Fruit fly (Drosophila melanogaster): ENCODE measurements around the gene CG33290.

DNA sequence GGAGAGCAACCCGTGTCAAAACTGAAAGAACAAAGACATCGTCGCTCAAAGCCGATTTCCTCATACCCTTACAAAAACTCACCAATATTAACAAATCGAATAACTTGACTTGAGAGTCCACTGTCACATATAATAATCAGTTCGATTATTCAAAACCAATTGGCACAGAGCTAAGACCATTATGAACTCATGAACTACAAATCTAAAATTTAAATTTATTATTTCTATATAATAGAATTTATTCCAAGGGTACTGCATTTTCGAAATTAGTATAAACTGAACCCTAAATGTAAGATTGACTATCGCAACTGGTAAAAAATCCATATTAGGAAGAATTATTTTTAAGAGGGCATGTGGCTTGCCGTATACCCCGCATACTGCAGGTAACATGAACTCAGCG is 39.8 kb downstream of the CG33290 start:
- TF ChIP-seq CG13894 (tag; optimal IDR thresholded peaks at IDR 0.05): no peak
- TF ChIP-seq disco-r (GFP tag; optimal IDR thresholded peaks at IDR 0.05): no peak

Data from whole organism, embryonic.